Fruit fly (Drosophila melanogaster) whole organism, adult: ENCODE results near the gene CG13471.

Experiments used
- CG11617 ChIP-seq: fragments of 200-800 bp; sonication (Bioruptor generic); optimal IDR thresholded peaks from 2 replicates; lab custom pipeline; 2017; ENCODE audit warnings: mild to moderate bottlenecking, missing biosample characterization, missing genetic modification reagents, missing genetic modification characterization
- CG12768 ChIP-seq: fragments of 200-800 bp; sonication (Bioruptor generic); optimal IDR thresholded peaks from 2 replicates; lab custom pipeline; 2017; ENCODE audit warnings: missing biosample characterization, missing genetic modification characterization, mild to moderate bottlenecking, moderate library complexity, missing genetic modification reagents
- CG14711 ChIP-seq: fragments of 200-800 bp; sonication (Bioruptor generic); optimal IDR thresholded peaks from 2 replicates; lab custom pipeline; 2018; ENCODE audit warnings: missing biosample characterization, mild to moderate bottlenecking, missing genetic modification characterization, moderate library complexity
- CG1620 ChIP-seq: fragments of 200-800 bp; sonication (Bioruptor generic); optimal IDR thresholded peaks from 2 replicates; lab custom pipeline; 2016; ENCODE audit warnings: missing biosample characterization, missing genetic modification characterization
- CG33017 ChIP-seq: fragments of 200-800 bp; sonication (Bioruptor generic); optimal IDR thresholded peaks from 2 replicates; lab custom pipeline; 2018; ENCODE audit warnings: missing biosample characterization, mild to moderate bottlenecking, missing genetic modification characterization, moderate library complexity
- CG5204 ChIP-seq: fragments of 200-800 bp; sonication (Bioruptor generic); optimal IDR thresholded peaks from 2 replicates; lab custom pipeline; 2016; ENCODE audit warnings: missing biosample characterization, missing genetic modification characterization
- CG7045 ChIP-seq: fragments of 200-800 bp; sonication (Bioruptor generic); optimal IDR thresholded peaks from 2 replicates; lab custom pipeline; 2017; ENCODE audit warnings: missing biosample characterization, mild to moderate bottlenecking, missing genetic modification characterization
- CG7101 ChIP-seq: fragments of 200-800 bp; sonication (Bioruptor generic); optimal IDR thresholded peaks from 2 replicates; lab custom pipeline; 2018; ENCODE audit warnings: missing biosample characterization, mild to moderate bottlenecking, missing genetic modification characterization, moderate library complexity
- Clk ChIP-seq: fragments of 200-800 bp; sonication (Bioruptor generic); optimal IDR thresholded peaks from 2 replicates; lab custom pipeline; 2017; ENCODE audit warnings: missing biosample characterization, missing genetic modification characterization
- Crg-1 ChIP-seq: fragments of 200-800 bp; sonication (Bioruptor generic); optimal IDR thresholded peaks from 2 replicates; lab custom pipeline; 2016; ENCODE audit warnings: missing biosample characterization, missing genetic modification characterization
- Hr96 ChIP-seq: fragments of 200-800 bp; sonication (Bioruptor generic); optimal IDR thresholded peaks from 2 replicates; lab custom pipeline; 2016; ENCODE audit warnings: missing biosample characterization, missing genetic modification characterization
- Mnt ChIP-seq: fragments of 200-800 bp; sonication (Bioruptor generic); optimal IDR thresholded peaks from 2 replicates; lab custom pipeline; 2016; ENCODE audit warnings: missing biosample characterization, mild to moderate bottlenecking, missing genetic modification characterization
- bab1 ChIP-seq: fragments of 200-800 bp; sonication (Bioruptor generic); optimal IDR thresholded peaks from 3 replicates; lab custom pipeline; 2019; ENCODE audit warnings: missing biosample characterization, mild to moderate bottlenecking, missing genetic modification characterization, moderate library complexity
- cic ChIP-seq: fragments of 200-800 bp; sonication (Bioruptor generic); optimal IDR thresholded peaks from 2 replicates; lab custom pipeline; 2017; ENCODE audit warnings: missing biosample characterization, mild to moderate bottlenecking, missing genetic modification characterization, moderate library complexity
- cnc ChIP-seq, 2 experiments: fragments of >200 bp; optimal IDR thresholded peaks; 2 replicates each; lab custom pipeline; 2017
- kay ChIP-seq: fragments of 200-800 bp; sonication (Bioruptor generic); peaks from one replicate; lab custom pipeline; 2016; ENCODE audit warnings: missing biosample characterization, missing genetic modification characterization, borderline replicate concordance
- ovo ChIP-seq: fragments of 200-800 bp; sonication (Bioruptor generic); optimal IDR thresholded peaks from 2 replicates; lab custom pipeline; 2016; ENCODE audit warnings: missing biosample characterization, missing genetic modification characterization
- pad ChIP-seq: fragments of 200-800 bp; sonication (Bioruptor generic); optimal IDR thresholded peaks from 3 replicates; lab custom pipeline; 2017; ENCODE audit warnings: missing biosample characterization, missing genetic modification characterization, mild to moderate bottlenecking, moderate library complexity, missing genetic modification reagents
- tj ChIP-seq: fragments of 200-800 bp; sonication (Bioruptor generic); optimal IDR thresholded peaks from 3 replicates; lab custom pipeline; 2017; ENCODE audit warnings: missing biosample characterization, mild to moderate bottlenecking, missing genetic modification characterization, moderate library complexity
- toe ChIP-seq: fragments of 200-800 bp; sonication (Bioruptor generic); optimal IDR thresholded peaks from 2 replicates; lab custom pipeline; 2016; ENCODE audit warnings: missing biosample characterization, missing genetic modification characterization

CG13471 gene

DNA sequence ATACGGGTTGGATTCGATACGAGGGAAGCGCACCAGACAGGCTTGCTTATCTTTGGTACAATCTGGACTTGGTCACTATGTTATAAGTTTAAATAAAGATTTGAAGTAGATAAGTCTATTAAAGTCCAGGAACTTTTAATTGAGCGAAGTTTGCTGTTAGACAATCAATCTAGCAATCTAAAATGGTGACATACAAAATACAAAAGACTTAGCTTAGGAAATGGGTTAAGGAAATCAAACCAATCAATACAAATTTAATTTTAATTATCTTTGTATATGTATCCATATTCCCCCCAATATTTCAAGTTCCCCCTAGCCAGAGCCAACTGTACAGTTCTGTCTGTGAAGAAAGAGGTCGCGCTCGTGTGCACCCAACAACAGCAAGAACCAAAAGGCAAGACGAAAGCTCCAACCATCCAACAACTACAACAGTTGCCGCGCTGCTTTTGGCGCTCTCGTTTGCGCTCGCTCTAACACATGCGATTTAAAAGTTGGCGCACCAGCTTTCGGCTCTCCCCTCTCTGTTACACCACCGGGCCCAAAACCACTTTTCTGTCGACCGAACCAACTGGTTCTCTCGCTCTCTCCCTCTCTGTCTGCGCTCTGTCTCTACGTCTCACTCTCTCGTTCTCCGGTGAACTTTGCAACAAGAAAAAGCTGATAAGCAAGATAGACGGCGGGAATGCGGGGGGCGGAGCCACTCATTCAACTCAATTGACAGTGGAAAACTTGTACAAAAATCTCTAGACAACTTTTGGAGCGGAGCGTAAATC lies 22.8 kb upstream of the CG13471 start:
- TF ChIP-seq CG7045 (peak; percentile 87), Hr96 (GFP tag; lab: Kevin White, UChicago) (peak; percentile 71), CG33017 (tag; lab: Kevin White, UChicago) (peak; percentile 85), CG5204 (peak; percentile 93), kay (GFP tag; lab: Kevin White, UChicago) (peak; percentile 93), cic (peak; percentile 98), bab1 (GFP tag; lab: Kevin White, UChicago) (peak; percentile 44), cnc (optimal IDR thresholded peaks at IDR 0.05; lab: Kevin White, UChicago) (no peak), CG1620 (GFP tag; lab: Kevin White, UChicago) (peak; percentile 79), CG7101 (tag; lab: Kevin White, UChicago) (peak; percentile 90), ovo (GFP tag; lab: Kevin White, UChicago) (no peak), toe (peak; percentile 82), Crg-1 (GFP tag; lab: Kevin White, UChicago) (peak; percentile 64), Clk (GFP tag; lab: Kevin White, UChicago) (peak; percentile 66), pad (peak; percentile 77), CG14711 (tag; lab: Kevin White, UChicago) (peak; percentile 73), Mnt (GFP tag; lab: Kevin White, UChicago) (peak; percentile 76), CG11617 (peak; percentile 88), CG12768 (GFP tag; lab: Kevin White, UChicago) (peak; percentile 85), tj (GFP tag; lab: Kevin White, UChicago) (peak; percentile 55)

DNA sequence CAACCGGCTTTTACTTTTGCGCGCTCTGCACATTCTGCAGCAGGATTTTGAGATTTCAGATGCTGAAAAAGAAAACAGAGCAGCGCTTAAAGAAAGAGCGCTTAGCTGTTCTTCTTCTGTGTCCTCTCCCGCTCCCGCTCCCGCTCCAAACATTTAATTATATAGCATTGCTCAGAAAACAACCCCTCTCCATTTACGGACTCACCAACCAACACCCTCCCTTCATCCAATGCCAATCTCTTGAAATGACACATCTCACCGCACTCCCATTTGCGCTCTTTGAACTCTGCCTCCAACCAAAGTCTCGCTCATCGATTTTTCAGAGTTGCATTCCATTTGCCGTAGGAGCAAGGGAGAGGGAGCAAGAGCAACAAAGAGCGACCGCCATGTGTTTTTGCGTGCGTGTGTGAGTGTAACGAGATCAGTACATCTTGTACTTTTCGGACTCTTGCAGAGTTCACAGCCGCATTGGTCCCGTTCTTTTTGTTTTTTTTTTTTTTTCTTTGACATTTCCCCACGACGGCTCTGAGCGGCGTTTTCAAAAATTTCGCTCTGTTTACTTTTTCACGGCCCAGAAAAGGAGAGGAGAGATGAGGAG lies 21.8 kb upstream of the CG13471 start:
- TF ChIP-seq CG7101 (tag; lab: Kevin White, UChicago) = no peak
- TF ChIP-seq CG14711 (tag; lab: Kevin White, UChicago) = no peak
- no peak for TF ChIP-seq toe
- peak; percentile 94 for TF ChIP-seq pad
- TF ChIP-seq CG7045 = no peak
- no peak for TF ChIP-seq CG11617
- TF ChIP-seq kay (GFP tag; lab: Kevin White, UChicago) = no peak
- TF ChIP-seq CG33017 (tag; lab: Kevin White, UChicago) = no peak
- TF ChIP-seq bab1 (GFP tag; lab: Kevin White, UChicago) = no peak
- TF ChIP-seq Crg-1 (GFP tag; lab: Kevin White, UChicago) = peak; percentile 2
- peak; percentile 88 for TF ChIP-seq CG12768 (GFP tag; lab: Kevin White, UChicago)
- TF ChIP-seq Hr96 (GFP tag; lab: Kevin White, UChicago) = no peak
- peak; percentile 2 for TF ChIP-seq cic
- TF ChIP-seq Clk (GFP tag; lab: Kevin White, UChicago) = peak; percentile 30
- TF ChIP-seq Mnt (GFP tag; lab: Kevin White, UChicago) = peak; percentile 82
- TF ChIP-seq CG1620 (GFP tag; lab: Kevin White, UChicago) = no peak
- TF ChIP-seq cnc (optimal IDR thresholded peaks at IDR 0.05; lab: Kevin White, UChicago) = no peak
- TF ChIP-seq ovo (GFP tag; lab: Kevin White, UChicago) = peak; percentile 32
- TF ChIP-seq CG5204 = no peak
- peak; percentile 54 for TF ChIP-seq tj (GFP tag; lab: Kevin White, UChicago)

DNA sequence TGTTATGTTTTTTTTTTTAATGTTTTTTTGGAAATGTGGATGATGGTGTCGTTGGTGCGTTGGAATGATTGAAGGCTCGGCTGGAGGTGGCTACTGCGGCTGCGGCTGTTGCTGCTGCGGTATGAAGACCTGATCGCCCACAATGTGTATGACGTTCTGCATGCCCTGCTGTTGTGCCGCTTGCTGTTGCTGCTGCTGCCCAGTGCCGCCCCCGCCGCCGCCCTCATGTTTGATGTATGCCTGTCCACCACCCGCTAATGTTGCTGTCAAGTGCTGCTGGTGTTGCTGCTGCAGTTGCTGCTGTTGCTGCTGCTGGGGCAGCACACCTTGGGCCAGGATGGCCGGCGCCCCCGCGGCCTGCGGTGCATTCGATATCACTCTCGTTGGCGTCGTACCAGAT lies 19.5 kb upstream of the CG13471 start:
- TF ChIP-seq ovo (GFP tag; lab: Kevin White, UChicago) = no peak
- TF ChIP-seq Mnt (GFP tag; lab: Kevin White, UChicago) = no peak
- no peak for TF ChIP-seq Hr96 (GFP tag; lab: Kevin White, UChicago)
- no peak for TF ChIP-seq pad
- TF ChIP-seq CG1620 (GFP tag; lab: Kevin White, UChicago) = no peak
- TF ChIP-seq CG14711 (tag; lab: Kevin White, UChicago) = no peak
- TF ChIP-seq Clk (GFP tag; lab: Kevin White, UChicago) = no peak

DNA sequence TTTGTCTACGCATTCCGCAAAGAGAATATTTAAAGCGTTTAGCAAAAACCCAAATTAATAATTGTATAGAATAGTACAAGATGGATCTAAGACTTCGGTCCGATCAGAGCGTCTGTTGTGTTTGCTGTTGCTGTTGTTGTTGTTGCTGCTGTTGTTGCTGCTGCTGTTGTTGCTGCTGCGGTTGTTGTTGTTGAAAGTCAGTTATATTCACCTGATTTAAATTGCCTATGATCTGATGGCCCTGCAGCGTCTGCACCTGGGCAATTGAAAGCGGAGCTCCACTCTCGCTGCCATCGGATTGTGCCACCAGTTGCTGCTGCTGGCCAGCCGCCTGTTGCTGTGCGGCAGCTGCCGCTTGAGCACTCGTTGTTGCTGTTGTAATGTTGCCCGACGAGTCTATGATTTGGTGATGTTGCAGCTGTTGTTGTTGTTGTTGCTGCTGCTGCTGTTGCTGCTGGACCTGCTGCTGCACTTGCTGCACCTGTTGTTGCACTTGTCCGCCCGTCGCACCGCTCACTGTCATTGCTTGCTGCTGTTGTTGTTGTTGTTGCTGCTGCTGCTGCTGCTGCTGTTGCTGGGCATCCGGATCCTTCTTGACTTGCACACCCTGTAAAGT lies 17.8 kb upstream of the CG13471 start:
- TF ChIP-seq pad (no peak), CG7045 (no peak), Hr96 (GFP tag; lab: Kevin White, UChicago) (no peak), CG1620 (GFP tag; lab: Kevin White, UChicago) (no peak), toe (no peak), ovo (GFP tag; lab: Kevin White, UChicago) (no peak), cic (no peak), tj (GFP tag; lab: Kevin White, UChicago) (no peak), CG12768 (GFP tag; lab: Kevin White, UChicago) (no peak)

DNA sequence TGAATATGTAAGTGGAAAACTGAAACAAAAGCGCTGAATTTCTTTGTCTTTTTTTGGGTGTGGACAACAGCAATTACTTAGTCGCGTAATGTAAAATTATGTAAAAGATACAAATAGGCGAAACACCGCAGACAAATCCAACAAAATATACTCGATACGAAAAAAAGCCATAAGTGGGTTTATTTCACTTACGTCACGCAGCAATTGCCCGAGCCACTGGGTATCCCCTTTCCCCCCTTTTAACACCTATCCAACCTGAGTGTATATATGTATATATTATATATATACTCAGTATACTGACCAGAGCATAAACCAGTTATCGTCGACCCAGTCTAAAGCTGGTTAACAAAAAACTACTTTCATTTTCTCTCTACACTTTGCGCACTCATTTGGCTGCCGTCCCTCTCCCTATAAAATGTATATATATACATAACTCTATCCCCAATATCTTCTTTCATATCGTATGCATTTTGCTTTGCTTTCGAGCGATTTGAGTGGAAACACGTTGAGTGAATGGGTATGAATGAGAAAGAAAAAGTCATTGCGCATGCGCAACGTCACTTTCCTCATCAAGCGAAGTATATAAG lies 9.9 kb upstream of the CG13471 start:
- TF ChIP-seq CG14711 (tag; lab: Kevin White, UChicago) (no peak), toe (no peak), cnc (optimal IDR thresholded peaks at IDR 0.05; lab: Kevin White, UChicago) (no peak), bab1 (GFP tag; lab: Kevin White, UChicago) (no peak), Hr96 (GFP tag; lab: Kevin White, UChicago) (no peak), CG5204 (no peak), CG7045 (no peak), CG33017 (tag; lab: Kevin White, UChicago) (no peak), CG7101 (tag; lab: Kevin White, UChicago) (no peak), CG11617 (no peak), pad (no peak)
